Worm (Caenorhabditis elegans) whole organism, mixed stage, embryonic: ENCODE data around the gene Y37D8A.25.

ENCODE experiments used
- M03D4.4 ChIP-seq: sonication (generic microtip); optimal IDR thresholded peaks from 2 replicates; lab custom pipeline; 2017; ENCODE audit warnings: mild to moderate bottlenecking, missing genetic modification characterization, missing compliant biosample characterization
- bed-3 ChIP-seq: fragments of 200-800 bp; sonication (Bioruptor generic); optimal IDR thresholded peaks from 3 replicates; lab custom pipeline; 2018; ENCODE audit warnings: mild to moderate bottlenecking, missing genetic modification characterization, moderate library complexity, missing compliant biosample characterization
- ceh-83 ChIP-seq: fragments of 200-800 bp; sonication (Bioruptor generic); optimal IDR thresholded peaks from 2 replicates; lab custom pipeline; 2018; ENCODE audit warnings: mild to moderate bottlenecking, missing genetic modification characterization, missing compliant biosample characterization
- drap-1 ChIP-seq: fragments of 200-800 bp; sonication (Bioruptor generic); optimal IDR thresholded peaks from 3 replicates; lab custom pipeline; 2018; ENCODE audit warnings: mild to moderate bottlenecking, missing genetic modification characterization, missing compliant biosample characterization
- elt-3 ChIP-seq: fragments of 150-350 bp; optimal IDR thresholded peaks from 2 replicates; lab custom pipeline; 2014; ENCODE audit warnings: missing biosample characterization, missing genetic modification characterization
- lin-13 ChIP-seq: fragments of 150-350 bp; optimal IDR thresholded peaks from 2 replicates; lab custom pipeline; 2014; ENCODE audit warnings: missing biosample characterization, missing genetic modification characterization
- lsy-2 ChIP-seq: fragments of 150-350 bp; optimal IDR thresholded peaks from 2 replicates; lab custom pipeline; 2014; ENCODE audit warnings: missing biosample characterization, missing genetic modification characterization
- mab-5 ChIP-seq: fragments of 150-350 bp; optimal IDR thresholded peaks from 2 replicates; lab custom pipeline; 2014; ENCODE audit warnings: missing biosample characterization, missing genetic modification characterization
- nhr-12 ChIP-seq: fragments of 150-350 bp; optimal IDR thresholded peaks from 2 replicates; lab custom pipeline; 2014; ENCODE audit warnings: missing biosample characterization, missing genetic modification characterization
- nhr-2 ChIP-seq: fragments of 150-350 bp; optimal IDR thresholded peaks from 2 replicates; lab custom pipeline; 2014; ENCODE audit warnings: missing biosample characterization, missing genetic modification characterization
- nhr-237 ChIP-seq: fragments of 150-350 bp; optimal IDR thresholded peaks from 2 replicates; lab custom pipeline; 2014; ENCODE audit warnings: missing biosample characterization, missing genetic modification characterization
- nhr-28 ChIP-seq: fragments of 150-350 bp; optimal IDR thresholded peaks from 2 replicates; lab custom pipeline; 2014; ENCODE audit warnings: missing biosample characterization, missing genetic modification characterization
- nhr-76 ChIP-seq: sonication (generic microtip); optimal IDR thresholded peaks from 2 replicates; lab custom pipeline; 2017; ENCODE audit warnings: missing biosample characterization, missing genetic modification characterization
- pha-4 ChIP-seq: fragments of 150-350 bp; optimal IDR thresholded peaks from 2 replicates; lab custom pipeline; 2018; ENCODE audit warnings: missing biosample characterization, missing genetic modification reagents, missing genetic modification characterization
- sem-2 ChIP-seq: fragments of 200-800 bp; sonication (Bioruptor generic); optimal IDR thresholded peaks from 2 replicates; lab custom pipeline; 2018; ENCODE audit warnings: mild to moderate bottlenecking, missing genetic modification characterization, missing compliant biosample characterization
- sptf-1 ChIP-seq: sonication (generic microtip); optimal IDR thresholded peaks from 2 replicates; lab custom pipeline; 2017; ENCODE audit warnings: mild to moderate bottlenecking, missing genetic modification characterization, moderate library complexity, missing compliant biosample characterization
- unc-39 ChIP-seq: fragments of 150-350 bp; optimal IDR thresholded peaks from 2 replicates; lab custom pipeline; 2014; ENCODE audit warnings: missing biosample characterization, missing genetic modification characterization
- unc-62 ChIP-seq: fragments of 150-350 bp; optimal IDR thresholded peaks from 2 replicates; lab custom pipeline; 2014; ENCODE audit warnings: missing biosample characterization, missing genetic modification reagents, missing genetic modification characterization
- zip-8 ChIP-seq: fragments of 150-350 bp; optimal IDR thresholded peaks from 2 replicates; lab custom pipeline; 2014; ENCODE audit warnings: missing biosample characterization, missing genetic modification characterization
- ztf-11 ChIP-seq: fragments of 150-350 bp; optimal IDR thresholded peaks from 2 replicates; lab custom pipeline; 2014; ENCODE audit warnings: missing biosample characterization, missing genetic modification characterization

The Y37D8A.25 gene

DNA sequence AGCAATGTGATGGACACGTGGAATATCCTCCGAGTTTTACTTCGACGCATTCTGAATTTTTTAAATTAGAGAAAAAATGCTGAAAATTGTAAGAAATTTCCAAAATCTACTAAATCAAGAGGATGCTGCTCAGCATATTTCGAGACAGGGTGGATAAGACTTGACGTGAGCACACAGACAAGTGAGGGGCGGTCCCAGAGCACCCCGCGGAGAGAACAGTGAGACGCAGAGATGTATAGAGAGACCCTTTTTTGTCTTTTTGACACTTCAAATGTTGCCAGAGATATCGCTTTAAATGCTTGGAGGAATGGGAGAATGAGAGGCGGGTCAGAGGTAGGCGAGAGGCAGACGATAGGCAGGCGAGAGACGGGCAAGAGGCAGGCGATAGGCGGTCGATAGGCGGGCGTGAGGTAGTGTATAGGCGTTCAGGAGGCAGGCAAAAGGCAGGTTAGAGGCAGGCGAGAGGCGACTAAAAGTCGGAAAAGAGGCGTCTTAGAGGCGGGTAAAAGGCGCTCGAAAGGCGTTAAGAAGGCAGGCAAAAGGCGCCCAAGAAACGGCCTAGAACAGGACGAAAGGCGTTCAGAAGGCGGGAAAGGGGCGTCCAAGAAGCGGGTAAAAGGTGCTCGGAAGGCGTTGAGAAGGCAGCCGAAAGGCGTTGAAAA lies 40.2 kb downstream of the Y37D8A.25 start, which contains the start of gene gab-1:
Gene gab-1 (minus strand): TSS at position 51 of the 662 bp plus-strand sequence.
- TF ChIP-seq sptf-1 (tag; lab: Kevin White, UChicago), result peak; percentile 24
- no peak for TF ChIP-seq zip-8 (tag; lab: Kevin White, UChicago)
- peak; percentile 5 for TF ChIP-seq ceh-83

ce11 chrIII:12773753-12774152 lies 46.3 kb downstream of the Y37D8A.25 start:
- no peak for TF ChIP-seq sem-2 (GFP tag; lab: Kevin White, UChicago)
- no peak for TF ChIP-seq pha-4 (tag; lab: Kevin White, UChicago)
- TF ChIP-seq nhr-237 (tag; lab: Kevin White, UChicago), result no peak
- TF ChIP-seq unc-39, result no peak
- TF ChIP-seq elt-3 (tag; lab: Kevin White, UChicago), result no peak
- TF ChIP-seq mab-5 (tag; lab: Kevin White, UChicago), result no peak
- TF ChIP-seq M03D4.4 (tag; lab: Kevin White, UChicago), result no peak
- TF ChIP-seq nhr-28 (tag; lab: Kevin White, UChicago), result no peak
- TF ChIP-seq ceh-83, result no peak
- TF ChIP-seq drap-1 (GFP tag; lab: Kevin White, UChicago), result no peak
- TF ChIP-seq nhr-2, result no peak
- TF ChIP-seq unc-62 (GFP tag; lab: Kevin White, UChicago), result no peak
- TF ChIP-seq nhr-12 (tag; lab: Kevin White, UChicago), result no peak
- TF ChIP-seq lin-13, result no peak
- TF ChIP-seq lsy-2 (tag; lab: Kevin White, UChicago), result no peak
- no peak for TF ChIP-seq zip-8 (tag; lab: Kevin White, UChicago)
- no peak for TF ChIP-seq bed-3 (GFP tag; lab: Kevin White, UChicago)
- TF ChIP-seq ztf-11 (tag; lab: Kevin White, UChicago), result no peak
- TF ChIP-seq nhr-76, result no peak
